Fruit fly (Drosophila melanogaster) whole organism, adult: ENCODE measurements around the gene Ppm1.

Source experiments
- CG11617 ChIP-seq: fragments of 200-800 bp; sonication (Bioruptor generic); optimal IDR thresholded peaks from 2 replicates; lab custom pipeline; 2017; ENCODE audit warnings: mild to moderate bottlenecking, missing biosample characterization, missing genetic modification reagents, missing genetic modification characterization
- CG12768 ChIP-seq: fragments of 200-800 bp; sonication (Bioruptor generic); optimal IDR thresholded peaks from 2 replicates; lab custom pipeline; 2017; ENCODE audit warnings: missing biosample characterization, missing genetic modification characterization, mild to moderate bottlenecking, moderate library complexity, missing genetic modification reagents
- CG1620 ChIP-seq: fragments of 200-800 bp; sonication (Bioruptor generic); optimal IDR thresholded peaks from 2 replicates; lab custom pipeline; 2016; ENCODE audit warnings: missing biosample characterization, missing genetic modification characterization
- CG33017 ChIP-seq: fragments of 200-800 bp; sonication (Bioruptor generic); optimal IDR thresholded peaks from 2 replicates; lab custom pipeline; 2018; ENCODE audit warnings: missing biosample characterization, mild to moderate bottlenecking, missing genetic modification characterization, moderate library complexity
- CG5204 ChIP-seq: fragments of 200-800 bp; sonication (Bioruptor generic); optimal IDR thresholded peaks from 2 replicates; lab custom pipeline; 2016; ENCODE audit warnings: missing biosample characterization, missing genetic modification characterization
- CG7045 ChIP-seq: fragments of 200-800 bp; sonication (Bioruptor generic); optimal IDR thresholded peaks from 2 replicates; lab custom pipeline; 2017; ENCODE audit warnings: missing biosample characterization, mild to moderate bottlenecking, missing genetic modification characterization
- CG7101 ChIP-seq: fragments of 200-800 bp; sonication (Bioruptor generic); optimal IDR thresholded peaks from 2 replicates; lab custom pipeline; 2018; ENCODE audit warnings: missing biosample characterization, mild to moderate bottlenecking, missing genetic modification characterization, moderate library complexity
- Hr96 ChIP-seq: fragments of 200-800 bp; sonication (Bioruptor generic); optimal IDR thresholded peaks from 2 replicates; lab custom pipeline; 2016; ENCODE audit warnings: missing biosample characterization, missing genetic modification characterization
- Mnt ChIP-seq: fragments of 200-800 bp; sonication (Bioruptor generic); optimal IDR thresholded peaks from 2 replicates; lab custom pipeline; 2016; ENCODE audit warnings: missing biosample characterization, mild to moderate bottlenecking, missing genetic modification characterization
- cic ChIP-seq: fragments of 200-800 bp; sonication (Bioruptor generic); optimal IDR thresholded peaks from 2 replicates; lab custom pipeline; 2017; ENCODE audit warnings: missing biosample characterization, mild to moderate bottlenecking, missing genetic modification characterization, moderate library complexity
- kay ChIP-seq: fragments of 200-800 bp; sonication (Bioruptor generic); peaks from one replicate; lab custom pipeline; 2016; ENCODE audit warnings: missing biosample characterization, missing genetic modification characterization, borderline replicate concordance
- ovo ChIP-seq: fragments of 200-800 bp; sonication (Bioruptor generic); optimal IDR thresholded peaks from 2 replicates; lab custom pipeline; 2016; ENCODE audit warnings: missing biosample characterization, missing genetic modification characterization
- tj ChIP-seq: fragments of 200-800 bp; sonication (Bioruptor generic); optimal IDR thresholded peaks from 3 replicates; lab custom pipeline; 2017; ENCODE audit warnings: missing biosample characterization, mild to moderate bottlenecking, missing genetic modification characterization, moderate library complexity
- toe ChIP-seq: fragments of 200-800 bp; sonication (Bioruptor generic); optimal IDR thresholded peaks from 2 replicates; lab custom pipeline; 2016; ENCODE audit warnings: missing biosample characterization, missing genetic modification characterization

DNA sequence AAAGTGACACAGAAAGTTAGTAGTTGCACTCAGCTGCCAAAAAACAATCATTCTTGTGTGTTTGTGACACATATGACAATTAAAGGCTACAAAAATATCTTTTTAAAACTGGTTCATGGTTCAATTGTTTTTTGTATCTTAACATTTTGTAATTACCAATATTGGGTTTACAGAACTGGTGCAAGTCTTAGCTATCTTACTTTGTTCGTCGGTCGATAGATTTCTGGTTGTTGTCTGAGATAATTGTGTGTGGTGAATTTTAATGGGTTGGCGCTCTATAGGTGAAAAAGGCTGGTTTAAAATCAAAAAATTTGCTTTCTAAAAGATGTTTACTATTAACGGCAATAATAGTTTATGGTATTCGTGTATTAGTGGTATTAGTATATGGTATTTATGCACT, 23.6 kb downstream of the Ppm1 start:
- no peak for TF ChIP-seq CG33017 (tag; lab: Kevin White, UChicago)
- TF ChIP-seq CG7045: no peak
- TF ChIP-seq CG1620 (GFP tag; lab: Kevin White, UChicago): no peak
- TF ChIP-seq cic (GFP tag; lab: Kevin White, UChicago): no peak
- no peak for TF ChIP-seq ovo
- no peak for TF ChIP-seq kay (GFP tag; lab: Kevin White, UChicago)
- TF ChIP-seq CG5204 (GFP tag; lab: Kevin White, UChicago): no peak
- no peak for TF ChIP-seq Hr96 (GFP tag; lab: Kevin White, UChicago)
- TF ChIP-seq tj (GFP tag; lab: Kevin White, UChicago): no peak
- peak; percentile 33 for TF ChIP-seq CG12768 (GFP tag; lab: Kevin White, UChicago)
- TF ChIP-seq CG7101 (tag; lab: Kevin White, UChicago): no peak
- no peak for TF ChIP-seq toe (GFP tag; lab: Kevin White, UChicago)
- TF ChIP-seq Mnt (GFP tag; lab: Kevin White, UChicago): no peak
- TF ChIP-seq CG11617 (GFP tag; lab: Kevin White, UChicago): no peak
